Worm (Caenorhabditis elegans) whole organism, midembryonic: ENCODE results near the gene M01H9.5.

Experiments used
- T22C8.4 ChIP-seq: fragments of 200-800 bp; sonication (Bioruptor generic); IDR thresholded peaks from 2 replicates; pipeline ENCODE4 v1.3.6; 2022; ENCODE audit warnings: missing genetic modification characterization, missing compliant biosample characterization
- ref-1 ChIP-seq: fragments of 200-800 bp; sonication (Bioruptor generic); conservative IDR thresholded peaks from 2 replicates; pipeline ENCODE4 v1.3.6; 2022; ENCODE audit warnings: missing genetic modification reagents, missing genetic modification characterization, missing compliant biosample characterization
- tab-1 ChIP-seq: fragments of 200-800 bp; sonication (Bioruptor generic); IDR thresholded peaks from 2 replicates; pipeline ENCODE4 v1.3.6; 2022; ENCODE audit warnings: missing genetic modification characterization, missing compliant biosample characterization

ce11 chrIV:4481298-4481697 lies 16.0 kb downstream of the M01H9.5 start:
- TF ChIP-seq T22C8.4 (GFP tag; lab: Robert Waterston, UW), result no peak
- TF ChIP-seq ref-1 (GFP tag; lab: Robert Waterston, UW), result no peak
- no peak for TF ChIP-seq tab-1
